Worm (Caenorhabditis elegans) whole organism, mixed stage, embryonic: ENCODE measurements around the gene str-190.

Source experiments
- M03D4.4 ChIP-seq: sonication (generic microtip); optimal IDR thresholded peaks from 2 replicates; lab custom pipeline; 2017; ENCODE audit warnings: mild to moderate bottlenecking, missing genetic modification characterization, missing compliant biosample characterization
- bed-3 ChIP-seq: fragments of 200-800 bp; sonication (Bioruptor generic); optimal IDR thresholded peaks from 3 replicates; lab custom pipeline; 2018; ENCODE audit warnings: mild to moderate bottlenecking, missing genetic modification characterization, moderate library complexity, missing compliant biosample characterization
- blmp-1 ChIP-seq: fragments of 150-350 bp; optimal IDR thresholded peaks from 2 replicates; lab custom pipeline; 2014; ENCODE audit warnings: missing biosample characterization, missing genetic modification characterization
- ceh-39 ChIP-seq: fragments of 150-350 bp; optimal IDR thresholded peaks from 2 replicates; lab custom pipeline; 2014; ENCODE audit warnings: missing biosample characterization, missing genetic modification characterization
- ceh-43 ChIP-seq: fragments of 200-800 bp; sonication (Bioruptor generic); optimal IDR thresholded peaks from 2 replicates; lab custom pipeline; 2018; ENCODE audit warnings: mild to moderate bottlenecking, missing genetic modification characterization, moderate library complexity, missing compliant biosample characterization
- cnd-1 ChIP-seq: fragments of 200-800 bp; sonication (Bioruptor generic); optimal IDR thresholded peaks from 2 replicates; lab custom pipeline; 2018; ENCODE audit warnings: mild to moderate bottlenecking, missing genetic modification characterization, missing compliant biosample characterization
- drap-1 ChIP-seq: fragments of 200-800 bp; sonication (Bioruptor generic); optimal IDR thresholded peaks from 3 replicates; lab custom pipeline; 2018; ENCODE audit warnings: mild to moderate bottlenecking, missing genetic modification characterization, missing compliant biosample characterization
- elt-1 ChIP-seq: sonication (generic microtip); optimal IDR thresholded peaks from 2 replicates; lab custom pipeline; 2017; ENCODE audit warnings: missing genetic modification characterization, mild to moderate bottlenecking, missing compliant biosample characterization, antibody characterized with exemption, moderate library complexity, borderline replicate concordance; ENCODE audit not compliant: insufficient read depth
- flh-1 ChIP-seq: fragments of 200-800 bp; sonication (Bioruptor generic); optimal IDR thresholded peaks from 2 replicates; lab custom pipeline; 2018; ENCODE audit warnings: mild to moderate bottlenecking, missing genetic modification characterization, moderate library complexity, missing compliant biosample characterization
- ham-2 ChIP-seq: fragments of 200-800 bp; sonication (Bioruptor generic); optimal IDR thresholded peaks from 2 replicates; lab custom pipeline; 2018; ENCODE audit warnings: mild to moderate bottlenecking, missing genetic modification characterization, missing compliant biosample characterization
- lin-13 ChIP-seq: fragments of 150-350 bp; optimal IDR thresholded peaks from 2 replicates; lab custom pipeline; 2014; ENCODE audit warnings: missing biosample characterization, missing genetic modification characterization
- lin-32 ChIP-seq: fragments of 200-800 bp; sonication (Bioruptor generic); optimal IDR thresholded peaks from 2 replicates; lab custom pipeline; 2018; ENCODE audit warnings: mild to moderate bottlenecking, missing genetic modification characterization, missing compliant biosample characterization
- lsy-2 ChIP-seq: fragments of 150-350 bp; optimal IDR thresholded peaks from 2 replicates; lab custom pipeline; 2014; ENCODE audit warnings: missing biosample characterization, missing genetic modification characterization
- mab-5 ChIP-seq: fragments of 150-350 bp; optimal IDR thresholded peaks from 2 replicates; lab custom pipeline; 2014; ENCODE audit warnings: missing biosample characterization, missing genetic modification characterization
- mep-1 ChIP-seq: fragments of 150-350 bp; optimal IDR thresholded peaks from 2 replicates; lab custom pipeline; 2017; ENCODE audit warnings: missing biosample characterization, missing genetic modification reagents, missing genetic modification characterization, inconsistent platforms
- mls-2 ChIP-seq: sonication (generic microtip); optimal IDR thresholded peaks from 2 replicates; lab custom pipeline; 2016; ENCODE audit warnings: mild to moderate bottlenecking, missing genetic modification characterization, moderate library complexity, missing compliant biosample characterization
- nhr-12 ChIP-seq: fragments of 150-350 bp; optimal IDR thresholded peaks from 2 replicates; lab custom pipeline; 2014; ENCODE audit warnings: missing biosample characterization, missing genetic modification characterization
- nhr-2 ChIP-seq: fragments of 150-350 bp; optimal IDR thresholded peaks from 2 replicates; lab custom pipeline; 2014; ENCODE audit warnings: missing biosample characterization, missing genetic modification characterization
- nhr-237 ChIP-seq: fragments of 150-350 bp; optimal IDR thresholded peaks from 2 replicates; lab custom pipeline; 2014; ENCODE audit warnings: missing biosample characterization, missing genetic modification characterization
- nhr-28 ChIP-seq: fragments of 150-350 bp; optimal IDR thresholded peaks from 2 replicates; lab custom pipeline; 2014; ENCODE audit warnings: missing biosample characterization, missing genetic modification characterization
- nhr-76 ChIP-seq: sonication (generic microtip); optimal IDR thresholded peaks from 2 replicates; lab custom pipeline; 2017; ENCODE audit warnings: missing biosample characterization, missing genetic modification characterization
- sem-2 ChIP-seq: fragments of 200-800 bp; sonication (Bioruptor generic); optimal IDR thresholded peaks from 2 replicates; lab custom pipeline; 2018; ENCODE audit warnings: mild to moderate bottlenecking, missing genetic modification characterization, missing compliant biosample characterization
- snpc-4 ChIP-seq: fragments of 150-350 bp; optimal IDR thresholded peaks from 2 replicates; lab custom pipeline; 2014; ENCODE audit warnings: missing biosample characterization, missing genetic modification characterization
- sptf-1 ChIP-seq: sonication (generic microtip); optimal IDR thresholded peaks from 2 replicates; lab custom pipeline; 2017; ENCODE audit warnings: mild to moderate bottlenecking, missing genetic modification characterization, moderate library complexity, missing compliant biosample characterization
- tbx-8 ChIP-seq: fragments of 200-800 bp; sonication (Bioruptor generic); optimal IDR thresholded peaks from 2 replicates; lab custom pipeline; 2018; ENCODE audit warnings: mild to moderate bottlenecking, missing genetic modification characterization, moderate library complexity, missing compliant biosample characterization
- unc-120 ChIP-seq: sonication (generic microtip); optimal IDR thresholded peaks from 2 replicates; lab custom pipeline; 2017; ENCODE audit warnings: missing genetic modification characterization, missing compliant biosample characterization; ENCODE audit not compliant: poor library complexity, severe bottlenecking
- unc-39 ChIP-seq: fragments of 150-350 bp; optimal IDR thresholded peaks from 2 replicates; lab custom pipeline; 2014; ENCODE audit warnings: missing biosample characterization, missing genetic modification characterization
- unc-62 ChIP-seq: fragments of 150-350 bp; optimal IDR thresholded peaks from 2 replicates; lab custom pipeline; 2014; ENCODE audit warnings: missing biosample characterization, missing genetic modification reagents, missing genetic modification characterization
- zip-8 ChIP-seq: fragments of 150-350 bp; optimal IDR thresholded peaks from 2 replicates; lab custom pipeline; 2014; ENCODE audit warnings: missing biosample characterization, missing genetic modification characterization
- ztf-11 ChIP-seq: fragments of 150-350 bp; optimal IDR thresholded peaks from 2 replicates; lab custom pipeline; 2014; ENCODE audit warnings: missing biosample characterization, missing genetic modification characterization

str-190 gene

DNA sequence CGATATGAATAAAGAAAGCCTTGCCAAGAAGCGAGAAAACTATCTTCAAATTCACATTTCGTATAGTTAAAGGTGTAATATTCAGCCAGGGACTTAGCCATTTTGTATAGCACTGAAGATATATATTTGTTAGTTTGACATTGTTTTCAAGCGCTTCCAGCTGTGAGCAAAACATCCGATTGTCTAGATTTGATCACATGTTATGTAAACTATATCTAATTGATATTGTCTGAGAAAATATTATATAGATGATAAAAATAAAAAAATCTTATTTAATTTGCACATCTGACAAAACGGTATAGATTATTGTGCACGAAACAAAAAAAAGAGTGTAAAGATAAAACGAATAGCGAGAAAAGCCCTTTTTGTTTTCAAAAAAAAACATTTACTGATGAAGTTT is 13.6 kb downstream of the str-190 start, which contains the start of gene srh-89:
srh-89 (minus strand) TSS at position 101 of the 400 bp plus-strand sequence.
- TF ChIP-seq flh-1 (GFP tag; lab: Kevin White, UChicago) (no peak), mab-5 (tag; lab: Kevin White, UChicago) (no peak), cnd-1 (tag; lab: Kevin White, UChicago) (no peak), snpc-4 (tag; lab: Kevin White, UChicago) (no peak), unc-120 (tag; lab: Kevin White, UChicago) (no peak), nhr-237 (tag; lab: Kevin White, UChicago) (no peak), unc-62 (GFP tag; lab: Kevin White, UChicago) (no peak), zip-8 (tag; lab: Kevin White, UChicago) (no peak), bed-3 (no peak)

DNA sequence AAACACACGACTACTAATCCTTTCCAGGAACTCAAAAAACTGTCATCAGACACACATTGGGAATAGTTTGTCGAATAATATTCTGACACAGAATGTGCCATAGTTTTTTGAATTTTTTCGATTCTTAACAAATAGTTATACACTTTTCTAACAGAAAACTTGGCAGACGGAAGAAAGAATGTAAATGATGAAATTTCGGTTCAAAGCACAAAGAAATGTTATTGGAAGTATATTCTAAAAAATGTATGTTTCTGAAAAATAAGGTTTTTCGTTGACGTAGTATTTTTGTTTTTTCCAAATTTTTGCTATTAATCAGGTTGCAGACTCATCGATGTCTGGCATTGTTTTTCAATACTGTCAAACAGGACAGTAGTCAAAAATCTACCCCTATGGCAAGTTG is 17.4 kb downstream of the str-190 start, which contains the start of gene srh-92:
srh-92 (minus strand) TSS at position 101 of the 400 bp plus-strand sequence.
- TF ChIP-seq nhr-76 (no peak), nhr-237 (tag; lab: Kevin White, UChicago) (no peak), sptf-1 (tag; lab: Kevin White, UChicago) (no peak), elt-1 (no peak), lin-13 (no peak), nhr-28 (tag; lab: Kevin White, UChicago) (no peak)

DNA sequence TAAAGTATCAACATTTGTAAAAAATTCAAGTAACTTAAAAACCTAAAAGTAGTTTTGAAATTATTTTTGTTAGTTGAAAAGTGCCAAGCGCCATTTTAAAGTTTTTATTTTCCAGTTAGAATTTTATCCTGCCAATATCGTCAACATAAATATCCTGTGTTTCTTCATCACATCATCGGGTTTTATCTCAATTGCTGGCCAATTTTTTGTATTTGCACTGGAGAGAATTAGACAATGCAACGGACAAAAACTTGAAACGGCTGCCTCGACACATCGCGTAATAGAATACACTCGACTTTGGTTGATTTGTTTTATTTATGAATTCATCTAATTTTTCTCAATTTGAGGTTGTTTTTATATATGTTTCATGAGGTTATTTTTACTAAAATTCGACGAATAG is 23.3 kb downstream of the str-190 start, which contains the start of gene F25E5.2:
F25E5.2 (plus strand) TSS at position 301 of the 400 bp plus-strand sequence.
- TF ChIP-seq ztf-11 (no peak), ceh-39 (tag; lab: Kevin White, UChicago) (no peak), unc-62 (GFP tag; lab: Kevin White, UChicago) (no peak), M03D4.4 (tag; lab: Kevin White, UChicago) (no peak)

DNA sequence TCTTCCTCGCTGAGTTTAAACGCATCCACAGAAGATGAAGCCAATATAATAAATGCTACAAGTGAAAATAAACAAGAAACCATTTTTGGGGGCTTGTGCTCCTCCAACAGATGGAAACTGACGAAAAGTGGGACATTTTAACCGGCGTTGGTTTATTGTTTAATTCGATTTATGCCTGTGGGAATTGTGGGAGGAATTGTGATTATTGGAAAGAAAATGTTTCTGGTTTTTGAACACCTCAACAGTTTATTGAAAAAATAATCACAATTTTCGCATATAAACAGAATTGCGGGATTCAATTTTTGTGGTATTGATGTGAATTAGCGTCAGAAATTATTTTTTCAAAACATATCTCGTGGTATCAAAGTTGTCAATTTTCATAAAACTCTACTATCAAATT is 24.1 kb downstream of the str-190 start, which contains the start of gene try-8:
try-8 (minus strand) TSS at position 101 of the 400 bp plus-strand sequence.
- TF ChIP-seq ceh-39 (tag; lab: Kevin White, UChicago) (no peak), mab-5 (tag; lab: Kevin White, UChicago) (no peak), snpc-4 (tag; lab: Kevin White, UChicago) (no peak), nhr-28 (tag; lab: Kevin White, UChicago) (no peak), lin-32 (GFP tag; lab: Kevin White, UChicago) (no peak), mep-1 (no peak), mls-2 (tag; lab: Kevin White, UChicago) (no peak), ceh-43 (GFP tag; lab: Kevin White, UChicago) (no peak), cnd-1 (tag; lab: Kevin White, UChicago) (no peak), nhr-12 (no peak), nhr-2 (no peak), lin-13 (no peak)

DNA sequence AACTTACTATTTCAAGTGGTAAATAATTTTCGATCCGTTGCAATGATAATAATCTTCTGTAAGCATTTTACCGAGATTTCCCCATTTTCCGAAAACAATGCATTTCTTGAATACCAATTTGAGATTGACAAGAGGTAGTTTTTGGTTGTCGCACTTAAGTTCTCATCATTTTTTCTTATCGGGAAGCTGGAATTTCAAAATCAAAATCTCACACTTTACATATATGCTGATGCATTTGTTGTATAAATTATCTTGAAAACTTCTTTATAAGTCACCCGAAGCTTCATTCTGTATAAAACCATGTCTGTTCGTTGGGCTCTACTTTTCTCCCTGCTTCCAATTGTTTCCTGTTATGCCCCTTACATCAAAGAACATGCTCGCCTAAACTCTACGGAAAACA is 26.9 kb downstream of the str-190 start, which contains the start of gene try-11:
try-11 (plus strand) TSS at position 301 of the 400 bp plus-strand sequence.
- no peak for TF ChIP-seq cnd-1 (tag; lab: Kevin White, UChicago)
- no peak for TF ChIP-seq tbx-8 (GFP tag; lab: Kevin White, UChicago)
- TF ChIP-seq nhr-237 (tag; lab: Kevin White, UChicago): no peak
- TF ChIP-seq, all 35 proteins: peak for 0

DNA sequence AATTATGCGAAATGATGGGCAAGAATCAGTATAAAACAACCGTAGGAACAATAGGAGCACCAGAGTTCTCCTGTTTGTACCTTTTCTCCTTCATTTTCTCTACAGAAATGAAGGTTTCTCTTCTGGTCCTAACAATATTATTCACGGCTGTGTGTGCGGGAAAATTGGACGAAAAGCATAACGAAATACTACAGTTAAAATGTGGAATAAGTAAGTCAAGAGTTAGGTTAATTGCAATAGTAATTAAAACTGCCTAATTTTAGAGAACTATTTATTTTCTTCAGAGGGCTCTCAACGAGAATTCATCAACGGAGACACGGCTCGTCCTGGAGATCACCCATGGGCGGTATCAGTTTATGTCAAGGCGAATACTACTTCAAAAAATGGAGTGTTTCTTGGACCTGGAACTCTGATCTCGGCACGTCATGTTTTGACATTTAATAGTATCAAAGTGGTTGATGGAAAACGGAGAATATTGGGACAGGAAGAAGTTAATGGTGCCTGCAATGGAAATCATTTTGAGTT is 28.9 kb downstream of the str-190 start, which contains the start of gene try-12:
try-12 (plus strand) TSS at position 51 of the 525 bp plus-strand sequence.
- TF ChIP-seq zip-8 (tag; lab: Kevin White, UChicago): no peak
- TF ChIP-seq mab-5 (tag; lab: Kevin White, UChicago): no peak
- TF ChIP-seq ztf-11: no peak
- no peak for TF ChIP-seq unc-39 (tag; lab: Kevin White, UChicago)
- no peak for TF ChIP-seq drap-1 (GFP tag; lab: Kevin White, UChicago)
- TF ChIP-seq ham-2: no peak
- no peak for TF ChIP-seq flh-1 (GFP tag; lab: Kevin White, UChicago)

DNA sequence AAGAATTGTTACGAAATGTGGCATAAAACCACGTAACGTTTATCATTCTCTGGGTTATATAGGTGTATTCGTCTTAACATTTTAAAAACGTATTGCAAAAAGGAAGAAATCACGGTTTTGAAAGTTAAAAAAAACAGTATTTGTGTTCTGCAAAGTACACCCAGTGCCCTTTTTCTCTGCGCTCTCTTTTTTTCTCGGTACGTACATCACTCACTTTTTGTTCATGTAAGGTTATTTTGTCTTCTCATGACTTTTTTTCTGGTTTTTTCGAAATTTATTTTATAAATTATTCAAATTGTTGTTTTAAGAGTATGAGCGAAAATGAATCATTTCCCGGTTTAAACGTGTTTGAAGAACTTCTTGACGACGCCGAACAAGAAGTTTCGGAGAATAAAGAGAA is 31.3 kb downstream of the str-190 start, which contains the start of gene F25E5.5:
F25E5.5 (plus strand) TSS at position 301 of the 400 bp plus-strand sequence.
- TF ChIP-seq bed-3 (no peak), sem-2 (no peak), ceh-39 (tag; lab: Kevin White, UChicago) (no peak), ceh-43 (GFP tag; lab: Kevin White, UChicago) (no peak), flh-1 (GFP tag; lab: Kevin White, UChicago) (no peak), lsy-2 (no peak), drap-1 (GFP tag; lab: Kevin White, UChicago) (no peak), blmp-1 (tag; lab: Kevin White, UChicago) (no peak)
